Worm (Caenorhabditis elegans) whole organism, late embryonic: ENCODE data around the gene ceh-21.

ENCODE experiments used
- C08G9.2 ChIP-seq: sonication (generic microtip); optimal IDR thresholded peaks from 2 replicates; lab custom pipeline; 2016; ENCODE audit warnings: mild to moderate bottlenecking, missing genetic modification characterization, moderate library complexity, missing compliant biosample characterization
- C38D4.7 ChIP-seq: fragments of 200-800 bp; sonication (Bioruptor generic); optimal IDR thresholded peaks from 2 replicates; lab custom pipeline; 2018; ENCODE audit warnings: mild to moderate bottlenecking, missing genetic modification characterization, moderate library complexity, missing compliant biosample characterization
- K02D7.2 ChIP-seq: sonication (generic microtip); optimal IDR thresholded peaks from 2 replicates; lab custom pipeline; 2017; ENCODE audit warnings: mild to moderate bottlenecking, missing genetic modification characterization, missing compliant biosample characterization
- K09A11.1 ChIP-seq: sonication (generic microtip); optimal IDR thresholded peaks from 2 replicates; lab custom pipeline; 2017; ENCODE audit warnings: antibody characterized with exemption, mild to moderate bottlenecking, missing genetic modification characterization, missing compliant biosample characterization; ENCODE audit not compliant: insufficient read depth
- T23F11.4 ChIP-seq: fragments of 200-800 bp; sonication (Bioruptor generic); optimal IDR thresholded peaks from 2 replicates; lab custom pipeline; 2018; ENCODE audit warnings: mild to moderate bottlenecking, missing genetic modification characterization, missing compliant biosample characterization
- ahr-1 ChIP-seq: sonication (generic microtip); optimal IDR thresholded peaks from 2 replicates; lab custom pipeline; 2016; ENCODE audit warnings: missing genetic modification characterization, missing compliant biosample characterization
- ceh-18 ChIP-seq: sonication (generic microtip); optimal IDR thresholded peaks from 2 replicates; lab custom pipeline; 2016; ENCODE audit warnings: missing genetic modification characterization, missing compliant biosample characterization
- ceh-2 ChIP-seq: sonication (generic microtip); optimal IDR thresholded peaks from 2 replicates; lab custom pipeline; 2016; ENCODE audit warnings: missing genotype, missing genetic modification characterization, missing compliant biosample characterization
- ceh-22 ChIP-seq: sonication (generic microtip); optimal IDR thresholded peaks from 2 replicates; lab custom pipeline; 2017; ENCODE audit warnings: missing biosample characterization, missing genetic modification characterization
- ceh-24 ChIP-seq: sonication (generic microtip); optimal IDR thresholded peaks from 2 replicates; lab custom pipeline; 2016; ENCODE audit warnings: mild to moderate bottlenecking, missing genetic modification characterization, missing compliant biosample characterization
- ceh-30 ChIP-seq: fragments of 150-350 bp; optimal IDR thresholded peaks from 2 replicates; lab custom pipeline; 2014; ENCODE audit warnings: missing biosample characterization, missing genetic modification characterization
- che-1 ChIP-seq: sonication (generic microtip); optimal IDR thresholded peaks from 2 replicates; lab custom pipeline; 2016; ENCODE audit warnings: mild to moderate bottlenecking, missing genetic modification characterization, missing compliant biosample characterization
- dve-1 ChIP-seq: sonication (generic microtip); optimal IDR thresholded peaks from 2 replicates; lab custom pipeline; 2017; ENCODE audit warnings: antibody characterized with exemption, mild to moderate bottlenecking, missing genetic modification characterization, missing compliant biosample characterization
- elt-4 ChIP-seq: sonication (generic microtip); optimal IDR thresholded peaks from 2 replicates; lab custom pipeline; 2016; ENCODE audit warnings: missing genetic modification characterization, missing compliant biosample characterization
- ets-4 ChIP-seq: sonication (generic microtip); optimal IDR thresholded peaks from 2 replicates; lab custom pipeline; 2016; ENCODE audit warnings: missing genetic modification characterization, missing compliant biosample characterization
- eyg-1 ChIP-seq: sonication (generic microtip); optimal IDR thresholded peaks from 2 replicates; lab custom pipeline; 2016; ENCODE audit warnings: missing genotype, missing genetic modification characterization, missing compliant biosample characterization
- hlh-15 ChIP-seq: sonication (generic microtip); optimal IDR thresholded peaks from 2 replicates; lab custom pipeline; 2016; ENCODE audit warnings: missing genetic modification characterization, missing compliant biosample characterization
- hlh-30 ChIP-seq: sonication (generic microtip); optimal IDR thresholded peaks from 2 replicates; lab custom pipeline; 2017; ENCODE audit warnings: antibody characterized with exemption, missing genetic modification characterization, missing compliant biosample characterization; ENCODE audit not compliant: insufficient read depth
- hlh-6 ChIP-seq: sonication (generic microtip); optimal IDR thresholded peaks from 2 replicates; lab custom pipeline; 2016; ENCODE audit warnings: missing genotype, missing genetic modification characterization, missing compliant biosample characterization
- mec-3 ChIP-seq: sonication (generic microtip); optimal IDR thresholded peaks from 2 replicates; lab custom pipeline; 2016; ENCODE audit warnings: borderline replicate concordance, missing genetic modification characterization, missing compliant biosample characterization
- nfya-1 ChIP-seq: sonication (generic microtip); optimal IDR thresholded peaks from 2 replicates; lab custom pipeline; 2017; ENCODE audit warnings: missing genetic modification characterization, mild to moderate bottlenecking, missing compliant biosample characterization, antibody characterized with exemption, moderate library complexity
- nhr-11 ChIP-seq: fragments of 150-350 bp; optimal IDR thresholded peaks from 2 replicates; lab custom pipeline; 2014; ENCODE audit warnings: missing biosample characterization, missing genetic modification characterization
- nhr-232 ChIP-seq: sonication (generic microtip); optimal IDR thresholded peaks from 2 replicates; lab custom pipeline; 2016; ENCODE audit warnings: missing genetic modification characterization, missing compliant biosample characterization
- pag-3 ChIP-seq: sonication (generic microtip); optimal IDR thresholded peaks from 2 replicates; lab custom pipeline; 2016; ENCODE audit warnings: missing compliant biosample characterization, missing genetic modification characterization, borderline replicate concordance
- pat-9 ChIP-seq: fragments of 200-800 bp; sonication (Bioruptor generic); optimal IDR thresholded peaks from 2 replicates; lab custom pipeline; 2018; ENCODE audit warnings: mild to moderate bottlenecking, missing genetic modification characterization, moderate library complexity, missing compliant biosample characterization
- pax-1 ChIP-seq: fragments of 150-350 bp; optimal IDR thresholded peaks from 2 replicates; lab custom pipeline; 2014; ENCODE audit warnings: missing biosample characterization, missing genetic modification characterization
- pha-4 ChIP-seq: fragments of 150-350 bp; optimal IDR thresholded peaks from 2 replicates; lab custom pipeline; 2018; ENCODE audit warnings: missing biosample characterization, missing genetic modification reagents, missing genetic modification characterization
- pqm-1 ChIP-seq: sonication (generic microtip); optimal IDR thresholded peaks from 2 replicates; lab custom pipeline; 2016; ENCODE audit warnings: missing genetic modification characterization, missing compliant biosample characterization
- pros-1 ChIP-seq: fragments of 150-350 bp; optimal IDR thresholded peaks from 2 replicates; lab custom pipeline; 2014; ENCODE audit warnings: missing biosample characterization, missing genetic modification reagents, missing genetic modification characterization
- sox-2 ChIP-seq: fragments of 200-800 bp; sonication (Bioruptor generic); IDR thresholded peaks from 2 replicates; pipeline ENCODE4 v1.3.6; 2022; ENCODE audit warnings: missing genetic modification reagents, missing genetic modification characterization, missing compliant biosample characterization
- sox-4 ChIP-seq: sonication (generic microtip); optimal IDR thresholded peaks from 2 replicates; lab custom pipeline; 2017; ENCODE audit warnings: mild to moderate bottlenecking, missing genetic modification characterization, inconsistent platforms, missing compliant biosample characterization
- tbx-2 ChIP-seq: sonication (generic microtip); optimal IDR thresholded peaks from 2 replicates; lab custom pipeline; 2016; ENCODE audit warnings: missing genetic modification characterization, missing compliant biosample characterization
- tbx-7 ChIP-seq: sonication (generic microtip); optimal IDR thresholded peaks from 2 replicates; lab custom pipeline; 2016; ENCODE audit warnings: missing genotype, missing genetic modification characterization, missing compliant biosample characterization
- unc-42 ChIP-seq: sonication (generic microtip); optimal IDR thresholded peaks from 2 replicates; lab custom pipeline; 2016; ENCODE audit warnings: missing genotype, missing genetic modification characterization, missing compliant biosample characterization
- unc-55 ChIP-seq: sonication (generic microtip); optimal IDR thresholded peaks from 2 replicates; lab custom pipeline; 2017; ENCODE audit warnings: missing biosample characterization, missing genetic modification reagents, missing genetic modification characterization

Gene ceh-21

DNA sequence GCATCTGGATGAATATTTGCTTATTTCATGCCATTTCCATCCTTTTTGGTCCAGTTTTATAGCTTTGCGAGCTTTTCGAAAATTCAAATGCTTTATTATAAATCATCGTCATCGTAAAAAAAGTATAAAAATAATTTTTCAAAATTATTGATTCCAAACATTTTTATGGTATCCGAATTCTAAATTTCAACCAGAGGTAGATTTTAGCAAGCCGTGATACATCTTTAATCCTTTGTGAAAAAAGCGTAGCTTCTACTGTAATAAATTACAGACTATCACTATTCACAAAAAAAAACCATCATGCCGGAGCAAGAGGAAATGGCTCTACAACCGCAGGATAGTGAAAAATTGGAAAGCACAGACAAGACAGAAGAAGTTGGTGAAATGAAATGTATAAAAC lies 26.4 kb downstream of the ceh-21 start, which contains the start of gene C14E2.1:
C14E2.1 (plus strand) TSS at position 301 of the 400 bp plus-strand sequence.
- TF ChIP-seq hlh-15 (no peak), pha-4 (tag; lab: Kevin White, UChicago) (no peak), unc-42 (tag; lab: Kevin White, UChicago) (no peak), ets-4 (tag; lab: Kevin White, UChicago) (no peak), nfya-1 (no peak), C08G9.2 (tag; lab: Kevin White, UChicago) (no peak), tbx-2 (no peak), pqm-1 (no peak), T23F11.4 (GFP tag; lab: Kevin White, UChicago) (no peak)
- TF ChIP-seq, all 69 proteins: peak for 0

- no peak for TF ChIP-seq pat-9
- TF ChIP-seq nhr-232 (tag; lab: Kevin White, UChicago) = no peak
- no peak for TF ChIP-seq pros-1 (tag; lab: Kevin White, UChicago)
- TF ChIP-seq sox-4 (tag; lab: Kevin White, UChicago) = no peak
- no peak for TF ChIP-seq unc-55 (GFP tag; lab: Kevin White, UChicago)
- no peak for TF ChIP-seq ahr-1 (tag; lab: Kevin White, UChicago)
- no peak for TF ChIP-seq K09A11.1 (tag; lab: Kevin White, UChicago)
- TF ChIP-seq dve-1 (tag; lab: Kevin White, UChicago) = no peak
- no peak for TF ChIP-seq T23F11.4 (GFP tag; lab: Kevin White, UChicago)
- no peak for TF ChIP-seq mec-3
- TF ChIP-seq ceh-18 (tag; lab: Kevin White, UChicago) = no peak
- TF ChIP-seq tbx-7 (tag; lab: Kevin White, UChicago) = no peak
- TF ChIP-seq pag-3 (tag; lab: Kevin White, UChicago) = no peak
- TF ChIP-seq hlh-6 (tag; lab: Kevin White, UChicago) = no peak
- TF ChIP-seq pax-1 (tag; lab: Kevin White, UChicago) = no peak
- TF ChIP-seq C38D4.7 (GFP tag; lab: Kevin White, UChicago) = no peak
- TF ChIP-seq elt-4 (tag; lab: Kevin White, UChicago) = no peak
- no peak for TF ChIP-seq eyg-1
- TF ChIP-seq ceh-24 (tag; lab: Kevin White, UChicago) = no peak
These were observed 27.2 kb downstream of the ceh-21 start, which contains the start of gene C14E2.5 for ce11 chrX:1825290-1825832. Gene C14E2.5, minus strand, starts transcription at chrX:1825340.

ce11 chrX:1821235-1821634 lies 31.3 kb downstream of the ceh-21 start, which contains the start of gene C14E2.4:
Gene C14E2.4, minus strand, starts transcription at chrX:1821335.
- TF ChIP-seq K02D7.2 (tag; lab: Kevin White, UChicago) (no peak), ceh-30 (tag; lab: Kevin White, UChicago) (no peak), ceh-22 (tag; lab: Kevin White, UChicago) (no peak), pha-4 (tag; lab: Kevin White, UChicago) (no peak), che-1 (tag; lab: Kevin White, UChicago) (no peak), ceh-2 (no peak)

DNA sequence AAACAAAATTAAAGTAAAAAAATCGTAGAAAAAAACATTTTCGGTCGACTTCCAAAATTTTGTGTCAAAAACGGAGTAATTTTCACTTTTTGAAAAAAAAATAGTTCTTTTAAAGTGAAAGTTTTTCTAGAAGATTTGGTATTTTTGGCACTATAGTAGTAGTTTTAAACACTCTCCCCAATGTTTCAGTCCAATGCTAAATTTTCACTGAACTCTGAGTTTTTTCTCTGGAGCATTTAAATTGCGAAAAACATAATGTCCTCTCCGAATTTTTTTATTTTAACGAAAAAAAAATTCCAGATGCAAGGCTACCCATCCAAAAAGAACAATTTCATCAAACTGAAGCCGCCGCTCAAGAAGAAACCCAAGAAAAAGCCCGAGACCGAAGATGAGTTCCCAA lies 36.4 kb downstream of the ceh-21 start, which contains the start of gene C14E2.7:
C14E2.7 (plus strand) TSS at position 301 of the 400 bp plus-strand sequence.
- TF ChIP-seq pros-1 (tag; lab: Kevin White, UChicago) (no peak), hlh-6 (tag; lab: Kevin White, UChicago) (no peak), hlh-30 (tag; lab: Kevin White, UChicago) (no peak), nhr-11 (tag; lab: Kevin White, UChicago) (no peak), pax-1 (tag; lab: Kevin White, UChicago) (no peak), sox-2 (GFP tag; lab: Robert Waterston, UW) (no peak), tbx-7 (tag; lab: Kevin White, UChicago) (no peak)
- TF ChIP-seq, all 69 proteins: peak for 0
